Worm (Caenorhabditis elegans) whole organism, midembryonic: ENCODE results near the gene srw-77.
A peak's percentile ranks its signal among the peaks of the same experiment; 100 is the strongest.

Source experiments
- T22C8.4 ChIP-seq: fragments of 200-800 bp; sonication (Bioruptor generic); IDR thresholded peaks from 2 replicates; pipeline ENCODE4 v1.3.6; 2022; ENCODE audit warnings: missing genetic modification characterization, missing compliant biosample characterization
- cog-1 ChIP-seq: sonication (generic microtip); optimal IDR thresholded peaks from 2 replicates; lab custom pipeline; 2016; ENCODE audit warnings: missing genetic modification characterization, missing compliant biosample characterization
- flt-1 ChIP-seq: fragments of 200-800 bp; sonication (Bioruptor generic); IDR thresholded peaks from 2 replicates; pipeline ENCODE4 v1.3.6; 2022; ENCODE audit warnings: missing genetic modification characterization, missing compliant biosample characterization
- klf-2 ChIP-seq: fragments of 200-800 bp; sonication (Bioruptor generic); conservative IDR thresholded peaks from 2 replicates; pipeline ENCODE4 v1.3.6; 2022; ENCODE audit warnings: missing genetic modification reagents, missing genetic modification characterization, missing compliant biosample characterization
- med-1 ChIP-seq: sonication (generic microtip); optimal IDR thresholded peaks from 2 replicates; lab custom pipeline; 2017; ENCODE audit warnings: missing genetic modification characterization, mild to moderate bottlenecking, missing compliant biosample characterization, antibody characterized with exemption, missing genetic modification reagents; ENCODE audit not compliant: insufficient read depth
- ref-1 ChIP-seq: fragments of 200-800 bp; sonication (Bioruptor generic); conservative IDR thresholded peaks from 2 replicates; pipeline ENCODE4 v1.3.6; 2022; ENCODE audit warnings: missing genetic modification reagents, missing genetic modification characterization, missing compliant biosample characterization
- tab-1 ChIP-seq: fragments of 200-800 bp; sonication (Bioruptor generic); IDR thresholded peaks from 2 replicates; pipeline ENCODE4 v1.3.6; 2022; ENCODE audit warnings: missing genetic modification characterization, missing compliant biosample characterization
- ztf-23 ChIP-seq: fragments of 200-800 bp; sonication (Bioruptor generic); IDR thresholded peaks from 2 replicates; pipeline ENCODE4 v1.3.6; 2022; ENCODE audit warnings: missing genetic modification reagents, missing genetic modification characterization, missing compliant biosample characterization
- ztf-29 ChIP-seq: fragments of 200-800 bp; sonication (Bioruptor generic); IDR thresholded peaks from 2 replicates; pipeline ENCODE4 v1.3.6; 2022; ENCODE audit warnings: missing genetic modification reagents, missing genetic modification characterization, missing compliant biosample characterization

Gene srw-77

ce11 chrV:16646372-16646771 is 2.9 kb upstream of the srw-77 start, which contains the start of gene W06G6.9:
Gene W06G6.9, minus strand, starts transcription at chrV:16646472.
- TF ChIP-seq med-1 (GFP tag; lab: Kevin White, UChicago) (no peak), ztf-23 (no peak), tab-1 (GFP tag; lab: Robert Waterston, UW) (no peak), ztf-29 (GFP tag; lab: Robert Waterston, UW) (no peak), ref-1 (no peak), flt-1 (GFP tag; lab: Robert Waterston, UW) (no peak), T22C8.4 (no peak), cog-1 (no peak), klf-2 (GFP tag; lab: Robert Waterston, UW) (no peak)

- TF ChIP-seq cog-1 (no peak), ztf-29 (GFP tag; lab: Robert Waterston, UW) (no peak), flt-1 (GFP tag; lab: Robert Waterston, UW) (no peak), T22C8.4 (no peak), tab-1 (GFP tag; lab: Robert Waterston, UW) (no peak), ztf-23 (no peak), ref-1 (no peak), klf-2 (GFP tag; lab: Robert Waterston, UW) (no peak), med-1 (GFP tag; lab: Kevin White, UChicago) (no peak)
Measured at ce11 chrV:16645201-16645940, 1.9 kb upstream of the srw-77 start, which contains the start of gene W06G6.17. Gene W06G6.17, minus strand, starts transcription at chrV:16645251.

DNA sequence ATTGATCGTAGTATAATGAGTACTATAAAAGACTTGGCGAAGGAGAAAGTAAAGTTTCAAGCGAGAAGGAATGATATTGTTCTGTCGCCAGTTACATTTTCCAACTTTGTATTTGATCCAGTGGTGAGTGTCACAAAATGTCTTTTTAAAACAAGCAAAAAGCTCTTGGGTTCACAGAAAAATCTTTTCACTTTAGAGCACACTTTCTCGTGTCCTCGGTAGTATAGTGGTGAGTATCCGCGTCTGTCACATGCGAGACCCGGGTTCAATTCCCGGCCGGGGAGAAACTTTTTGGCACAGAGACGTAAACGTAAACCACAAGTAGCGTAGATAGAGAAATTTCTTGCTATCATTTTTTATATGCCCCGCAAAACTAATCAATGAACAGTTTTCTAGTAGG is 3.1 kb downstream of the srw-77 start:
- no peak for TF ChIP-seq T22C8.4
- TF ChIP-seq ref-1 = no peak

DNA sequence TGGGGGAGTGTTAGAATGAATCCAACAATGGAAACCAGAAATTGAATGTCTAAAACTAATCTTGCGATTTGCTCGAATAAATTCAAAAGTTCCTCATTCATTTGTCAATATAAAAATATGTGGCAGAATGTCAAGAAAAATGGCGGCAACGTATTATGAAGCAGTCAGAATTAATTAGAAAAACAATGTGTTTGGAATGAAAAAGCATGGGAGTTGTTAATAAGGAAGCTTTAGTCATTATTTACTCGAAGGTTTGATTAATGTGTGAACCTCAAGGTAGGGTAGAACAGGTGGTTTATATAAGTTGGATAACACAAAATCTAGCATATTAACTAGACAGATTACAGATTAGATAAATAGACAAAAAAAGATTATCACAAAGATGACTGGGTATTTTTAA is 5.3 kb downstream of the srw-77 start, which contains the start of gene srw-76:
srw-76 (minus strand) TSS at position 101 of the 400 bp plus-strand sequence.
- TF ChIP-seq T22C8.4 (no peak), flt-1 (GFP tag; lab: Robert Waterston, UW) (no peak), klf-2 (GFP tag; lab: Robert Waterston, UW) (no peak), med-1 (GFP tag; lab: Kevin White, UChicago) (no peak), ztf-29 (GFP tag; lab: Robert Waterston, UW) (no peak), cog-1 (no peak), tab-1 (GFP tag; lab: Robert Waterston, UW) (no peak), ztf-23 (no peak), ref-1 (no peak)

- TF ChIP-seq cog-1 (no peak), flt-1 (GFP tag; lab: Robert Waterston, UW) (no peak), med-1 (GFP tag; lab: Kevin White, UChicago) (no peak), ztf-29 (GFP tag; lab: Robert Waterston, UW) (no peak), ref-1 (no peak), klf-2 (GFP tag; lab: Robert Waterston, UW) (no peak), ztf-23 (no peak), T22C8.4 (no peak), tab-1 (GFP tag; lab: Robert Waterston, UW) (no peak)
Measured at ce11 chrV:16635911-16636310, 7.5 kb downstream of the srw-77 start, which contains the start of gene mltn-11. Gene mltn-11, plus strand, starts transcription at chrV:16636186.

ce11 chrV:16629600-16629999 is 13.9 kb downstream of the srw-77 start, which contains the start of gene srd-21:
Gene srd-21, plus strand, starts transcription at chrV:16629900.
- no peak for TF ChIP-seq ztf-23
- TF ChIP-seq ztf-29 (GFP tag; lab: Robert Waterston, UW) = no peak
- TF ChIP-seq ref-1 = no peak
- TF ChIP-seq flt-1 (GFP tag; lab: Robert Waterston, UW) = no peak
- TF ChIP-seq T22C8.4 = no peak
- no peak for TF ChIP-seq med-1 (GFP tag; lab: Kevin White, UChicago)
- no peak for TF ChIP-seq tab-1 (GFP tag; lab: Robert Waterston, UW)
- TF ChIP-seq klf-2 (GFP tag; lab: Robert Waterston, UW) = no peak
- TF ChIP-seq cog-1 = no peak

ce11 chrV:16628991-16629390 is 14.5 kb downstream of the srw-77 start, which contains the start of gene W06G6.2:
Gene W06G6.2, plus strand, starts transcription at chrV:16629291.
- no peak for TF ChIP-seq med-1 (GFP tag; lab: Kevin White, UChicago)
- TF ChIP-seq ref-1 = no peak
- TF ChIP-seq klf-2 (GFP tag; lab: Robert Waterston, UW) = no peak
- TF ChIP-seq flt-1 (GFP tag; lab: Robert Waterston, UW) = no peak
- TF ChIP-seq tab-1 (GFP tag; lab: Robert Waterston, UW) = no peak
- no peak for TF ChIP-seq cog-1
- no peak for TF ChIP-seq ztf-29 (GFP tag; lab: Robert Waterston, UW)
- no peak for TF ChIP-seq T22C8.4
- no peak for TF ChIP-seq ztf-23

ce11 chrV:16627962-16628361 is 15.5 kb downstream of the srw-77 start, which contains the start of gene oac-53:
Gene oac-53, minus strand, starts transcription at chrV:16627970.
- TF ChIP-seq flt-1 (GFP tag; lab: Robert Waterston, UW) (no peak), ref-1 (no peak)

DNA sequence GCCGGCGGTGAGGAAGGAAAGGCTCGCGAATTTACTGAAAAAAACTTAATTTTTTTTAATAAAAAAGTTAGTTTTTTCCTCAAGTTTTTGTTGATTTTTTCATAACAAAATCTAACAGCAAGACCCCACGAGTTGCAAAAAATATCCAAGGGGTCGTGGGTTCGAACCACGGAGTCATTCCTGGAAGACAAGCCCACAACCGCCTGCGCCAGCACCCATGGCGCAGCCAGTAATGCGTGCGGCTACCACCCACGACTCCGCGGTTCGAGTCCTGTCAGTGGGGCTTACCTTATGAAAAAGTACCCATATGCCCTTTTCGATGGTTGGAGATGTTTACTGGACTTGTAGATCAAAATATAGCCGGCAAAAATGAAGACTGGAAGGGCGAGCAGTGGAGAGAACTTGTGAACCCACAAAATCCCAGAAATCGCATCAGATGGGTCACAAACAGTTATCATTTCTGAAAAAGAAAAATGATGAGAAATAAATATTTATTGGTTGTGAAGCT is 20.6 kb downstream of the srw-77 start, which contains the start of gene Y70C5A.2:
Y70C5A.2 (minus strand) TSS at position 458 of the 508 bp plus-strand sequence.
- no peak for TF ChIP-seq tab-1 (GFP tag; lab: Robert Waterston, UW)
- no peak for TF ChIP-seq flt-1 (GFP tag; lab: Robert Waterston, UW)

- peak; percentile 71; the same call in 1 of the 2 replicates for TF ChIP-seq tab-1 (GFP tag; lab: Robert Waterston, UW)
- peak; percentile 52; the same call in 1 of the 2 replicates for TF ChIP-seq ref-1
- TF ChIP-seq cog-1 = no peak
- TF ChIP-seq flt-1 (GFP tag; lab: Robert Waterston, UW) = peak; percentile 84
- TF ChIP-seq med-1 (GFP tag; lab: Kevin White, UChicago) = no peak
Measured at ce11 chrV:16621894-16622293, 21.6 kb downstream of the srw-77 start.
